Fruit fly (Drosophila melanogaster) whole organism, pupa: ENCODE measurements around the gene CG33272.

Experiments used
- CG10348 ChIP-seq: fragments of 200-800 bp; sonication (Bioruptor generic); IDR thresholded peaks from 2 replicates; pipeline ENCODE4 v1.3.6; 2022; ENCODE audit warnings: missing biosample characterization, missing genetic modification characterization
- CG15710 ChIP-seq: fragments of 200-800 bp; sonication (Bioruptor generic); optimal IDR thresholded peaks from 2 replicates; lab custom pipeline; 2018; ENCODE audit warnings: missing biosample characterization, mild to moderate bottlenecking, missing genetic modification characterization, moderate library complexity
- CG32121 ChIP-seq: fragments of 200-800 bp; sonication (Bioruptor generic); IDR thresholded peaks from 2 replicates; pipeline ENCODE4 v1.3.6; 2022; ENCODE audit warnings: missing biosample characterization, missing genetic modification characterization
- CG34367 ChIP-seq: fragments of 200-800 bp; sonication (Bioruptor generic); optimal IDR thresholded peaks from 2 replicates; lab custom pipeline; 2018; ENCODE audit warnings: missing biosample characterization, mild to moderate bottlenecking, missing genetic modification characterization
- CG4496 ChIP-seq: fragments of 200-800 bp; sonication (Bioruptor generic); IDR thresholded peaks from 3 replicates; pipeline ENCODE4 v1.3.6; 2022; ENCODE audit warnings: missing biosample characterization, missing genetic modification characterization
- CG8159 ChIP-seq: fragments of 200-800 bp; sonication (Bioruptor generic); optimal IDR thresholded peaks from 3 replicates; lab custom pipeline; 2018; ENCODE audit warnings: missing biosample characterization, mild to moderate bottlenecking, missing genetic modification characterization, moderate library complexity
- CG8301 ChIP-seq: fragments of 200-800 bp; sonication (Bioruptor generic); optimal IDR thresholded peaks from 2 replicates; lab custom pipeline; 2018; ENCODE audit warnings: missing biosample characterization, mild to moderate bottlenecking, missing genetic modification characterization
- EcR ChIP-seq: fragments of 200-800 bp; sonication (Bioruptor generic); optimal IDR thresholded peaks from 3 replicates; lab custom pipeline; 2019; ENCODE audit warnings: missing biosample characterization, missing genetic modification characterization, mild to moderate bottlenecking, moderate library complexity, missing genetic modification reagents
- Pif1B ChIP-seq: fragments of 200-800 bp; sonication (Bioruptor generic); optimal IDR thresholded peaks from 3 replicates; lab custom pipeline; 2016; ENCODE audit warnings: missing biosample characterization, missing genetic modification characterization
- Snoo ChIP-seq: fragments of 200-800 bp; sonication (Bioruptor generic); optimal IDR thresholded peaks from 3 replicates; lab custom pipeline; 2017; ENCODE audit warnings: missing biosample characterization, mild to moderate bottlenecking, missing genetic modification characterization, inconsistent platforms
- fd96Ca ChIP-seq: fragments of 200-800 bp; sonication (Bioruptor generic); IDR thresholded peaks from 3 replicates; pipeline ENCODE4 v1.3.6; 2022; ENCODE audit warnings: missing biosample characterization, missing genetic modification characterization
- gl ChIP-seq: fragments of 200-800 bp; sonication (Bioruptor generic); optimal IDR thresholded peaks from 2 replicates; lab custom pipeline; 2018; ENCODE audit warnings: missing biosample characterization, mild to moderate bottlenecking, missing genetic modification characterization

DNA sequence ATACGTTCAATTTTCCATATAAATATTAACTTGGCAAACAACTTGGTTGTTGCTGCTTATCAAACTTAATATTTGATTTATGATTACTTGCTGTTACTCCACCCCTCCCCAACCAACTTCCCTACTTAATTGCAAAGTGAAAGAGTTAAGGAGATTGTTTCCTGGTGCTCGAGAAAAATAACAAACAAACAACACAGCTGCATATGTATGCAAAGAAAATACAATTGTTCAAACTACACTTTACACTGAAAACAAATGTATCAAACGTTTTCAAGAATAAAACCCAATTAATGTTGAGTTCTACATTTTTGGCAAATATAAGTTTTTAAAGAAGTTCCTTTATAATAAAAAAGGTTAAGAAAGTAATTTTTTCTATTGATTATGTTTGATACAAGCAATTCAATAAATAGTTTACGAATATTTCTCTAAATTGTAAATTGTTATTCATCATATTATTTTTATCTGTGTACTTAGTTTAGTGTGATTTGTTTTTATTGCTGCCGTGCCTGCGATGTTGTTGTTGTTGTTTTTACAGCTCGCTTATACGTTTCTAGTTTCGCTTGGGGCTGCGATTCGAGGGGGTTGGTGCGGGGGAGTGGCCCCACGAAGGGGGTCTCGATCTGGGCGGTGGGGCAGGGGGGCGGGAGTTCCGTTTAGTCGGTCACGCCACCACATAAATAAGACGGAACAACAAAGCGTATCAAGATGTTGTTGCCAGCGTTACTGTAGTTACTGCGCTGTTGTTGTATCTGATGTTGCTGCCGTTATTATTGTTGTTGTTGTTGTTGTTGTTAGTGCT lies 45.5 kb upstream of the CG33272 start:
- TF ChIP-seq EcR (GFP tag; lab: Kevin White, UChicago) = peak; percentile 9
- TF ChIP-seq CG8301 (tag; lab: Kevin White, UChicago) = peak; percentile 82
- peak; percentile 62 for TF ChIP-seq gl (tag; lab: Kevin White, UChicago)
- peak; percentile 48; the same call in 1 of the 3 replicates for TF ChIP-seq CG4496 (GFP tag; lab: Robert Waterston, UW)
- TF ChIP-seq CG10348 = no peak
- no peak for TF ChIP-seq Pif1B (GFP tag; lab: Kevin White, UChicago)
- TF ChIP-seq Snoo = no peak
- peak; percentile 75 for TF ChIP-seq CG8159
- peak; percentile 54 for TF ChIP-seq CG15710 (tag; lab: Kevin White, UChicago)
- TF ChIP-seq fd96Ca (GFP tag; lab: Robert Waterston, UW) = peak; percentile 69; the same call in 1 of the 3 replicates
- TF ChIP-seq CG32121 (GFP tag; lab: Robert Waterston, UW) = peak; percentile 75
- peak; percentile 28 for TF ChIP-seq CG34367 (tag; lab: Kevin White, UChicago)
